Worm (Caenorhabditis elegans) whole organism, early embryonic: ENCODE measurements around the gene dtmk-1.

ENCODE experiments used
- aly-1 ChIP-seq: sonication (generic microtip); optimal IDR thresholded peaks from 2 replicates; lab custom pipeline; 2016; ENCODE audit warnings: missing genetic modification characterization, missing compliant biosample characterization
- ama-1 ChIP-seq: fragments of 150-350 bp; optimal IDR thresholded peaks from 2 replicates; lab custom pipeline; 2014
- ceh-13 ChIP-seq: fragments of 200-800 bp; sonication (Bioruptor generic); optimal IDR thresholded peaks from 2 replicates; lab custom pipeline; 2018; ENCODE audit warnings: mild to moderate bottlenecking, missing genetic modification characterization, missing compliant biosample characterization
- ceh-36 ChIP-seq: sonication (generic microtip); optimal IDR thresholded peaks from 2 replicates; lab custom pipeline; 2016; ENCODE audit warnings: missing genetic modification characterization, inconsistent platforms, missing compliant biosample characterization
- ets-7 ChIP-seq: sonication (generic microtip); optimal IDR thresholded peaks from 2 replicates; lab custom pipeline; 2016; ENCODE audit warnings: missing genotype, missing genetic modification characterization, missing compliant biosample characterization
- flt-1 ChIP-seq: fragments of 200-800 bp; sonication (Bioruptor generic); IDR thresholded peaks from 2 replicates; pipeline ENCODE4 v1.3.6; 2022; ENCODE audit warnings: missing genetic modification characterization, missing compliant biosample characterization
- hmbx-1 ChIP-seq: sonication (generic microtip); optimal IDR thresholded peaks from 2 replicates; lab custom pipeline; 2016; ENCODE audit warnings: mild to moderate bottlenecking, missing genetic modification characterization, missing compliant biosample characterization
- scrt-1 ChIP-seq: fragments of 200-800 bp; sonication (Bioruptor generic); IDR thresholded peaks from 2 replicates; pipeline ENCODE4 v1.3.6; 2022; ENCODE audit warnings: missing genetic modification characterization, missing compliant biosample characterization
- sea-1 ChIP-seq: fragments of 200-800 bp; sonication (Bioruptor generic); conservative IDR thresholded peaks from 2 replicates; pipeline ENCODE4 v1.3.6; 2022; ENCODE audit warnings: missing genetic modification characterization, missing compliant biosample characterization
- tbx-37 ChIP-seq: fragments of 200-800 bp; sonication (Bioruptor generic); conservative IDR thresholded peaks from 2 replicates; pipeline ENCODE4 v1.3.6; 2022; ENCODE audit warnings: missing genetic modification reagents, missing genetic modification characterization, missing compliant biosample characterization
- tra-4 ChIP-seq: sonication (generic microtip); optimal IDR thresholded peaks from 2 replicates; lab custom pipeline; 2017; ENCODE audit warnings: missing genetic modification characterization, missing compliant biosample characterization

- TF ChIP-seq flt-1 (GFP tag; lab: Robert Waterston, UW) (no peak), ceh-36 (tag; lab: Kevin White, UChicago) (no peak), scrt-1 (GFP tag; lab: Robert Waterston, UW) (no peak), ceh-13 (GFP tag; lab: Kevin White, UChicago) (no peak), hmbx-1 (tag; lab: Kevin White, UChicago) (no peak), ama-1 (lab: Kevin White, UChicago) (no peak), aly-1 (tag; lab: Kevin White, UChicago) (no peak), sea-1 (GFP tag; lab: Robert Waterston, UW) (no peak), tra-4 (no peak), ets-7 (tag; lab: Kevin White, UChicago) (no peak), tbx-37 (GFP tag; lab: Robert Waterston, UW) (no peak)
Observed at ce11 chrII:9986635-9987575, 20.0 kb upstream of the dtmk-1 start.
